Fruit fly (Drosophila melanogaster): ENCODE results near the gene Mst84B.
A peak's percentile ranks its signal among the peaks of the same experiment; 100 is the strongest.

Gene Mst84B

dm6 chr3R:7086377-7087200 is 24.6 kb downstream of the Mst84B start, which contains the start of gene alphaTub84B (continued):
- peak; percentile 31 for TF ChIP-seq CG8944 (GFP tag; optimal IDR thresholded peaks at IDR 0.05)
- no peak for TF ChIP-seq Doc3 (GFP tag; IDR thresholded peaks at IDR 0.05; ENCODE audit: partially characterized antibody)
- no peak for TF ChIP-seq CG3065 (GFP tag; optimal IDR thresholded peaks at IDR 0.05)
- no peak for TF ChIP-seq CG12104 (GFP tag; optimal IDR thresholded peaks at IDR 0.05)
- peak; percentile 35 for TF ChIP-seq CG7271 (tag; optimal IDR thresholded peaks at IDR 0.05)
- peak; percentile 20 to 83 for TF ChIP-seq Hr51 (GFP tag; optimal IDR thresholded peaks at IDR 0.05)
- peak; percentile 24 for TF ChIP-seq Ssrp (tag; optimal IDR thresholded peaks at IDR 0.05)
- TF ChIP-seq psq (GFP tag; optimal IDR thresholded peaks at IDR 0.05), result peak; percentile 30
- peak; percentile 39; the same call in 1 of the 2 replicates for TF ChIP-seq CG6272 (GFP tag; IDR thresholded peaks at IDR 0.05)
- peak; percentile 63 for TF ChIP-seq Atf6 (GFP tag; IDR thresholded peaks at IDR 0.05)
- no peak for TF ChIP-seq Kr (GFP tag; optimal IDR thresholded peaks at IDR 0.05)
- peak; percentile 69 for TF ChIP-seq ERR (GFP tag; optimal IDR thresholded peaks at IDR 0.05)
- TF ChIP-seq CG6765 (GFP tag; optimal IDR thresholded peaks at IDR 0.05), result peak; percentile 74
- no peak for TF ChIP-seq CG11695 (GFP tag; IDR thresholded peaks at IDR 0.05)
- peak; percentile 3 for TF ChIP-seq CG9609 (GFP tag; optimal IDR thresholded peaks at IDR 0.05)
- TF ChIP-seq CG14667 (GFP tag; IDR thresholded peaks at IDR 0.05), result no peak
- TF ChIP-seq luna (GFP tag; optimal IDR thresholded peaks at IDR 0.05), result peak; percentile 58
- peak; percentile 44; the same call in 1 of the 2 replicates for TF ChIP-seq ranshi (GFP tag; IDR thresholded peaks at IDR 0.05)
- TF ChIP-seq wek (GFP tag; optimal IDR thresholded peaks at IDR 0.05), result peak; percentile 70
- no peak for TF ChIP-seq CG8765 (GFP tag; IDR thresholded peaks at IDR 0.05)
- peak; percentile 71 for TF ChIP-seq HmgZ (tag; optimal IDR thresholded peaks at IDR 0.05)
- peak; percentile 63 for TF ChIP-seq fd64A (GFP tag; optimal IDR thresholded peaks at IDR 0.05)
- TF ChIP-seq rib (GFP tag; IDR thresholded peaks at IDR 0.05), result peak; percentile 74
- no peak for TF ChIP-seq Abd-B (GFP tag; optimal IDR thresholded peaks at IDR 0.05)
- peak; percentile 62 for TF ChIP-seq CG17186 (GFP tag; optimal IDR thresholded peaks at IDR 0.05)
- TF ChIP-seq CG9727 (GFP tag; optimal IDR thresholded peaks at IDR 0.05), result peak; percentile 58
- TF ChIP-seq TFAM (GFP tag; optimal IDR thresholded peaks at IDR 0.05), result no peak
- TF ChIP-seq CG4730 (GFP tag; IDR thresholded peaks at IDR 0.05), result no peak
- TF ChIP-seq CG13894 (tag; optimal IDR thresholded peaks at IDR 0.05), result peak; percentile 84
- TF ChIP-seq vvl (GFP tag; IDR thresholded peaks at IDR 0.05), result peak; percentile 88
- no peak for TF ChIP-seq fru (optimal IDR thresholded peaks at IDR 0.05)
- no peak for TF ChIP-seq twi (tag; optimal IDR thresholded peaks at IDR 0.05)
- peak; percentile 61 for TF ChIP-seq CG4328 (GFP tag; optimal IDR thresholded peaks at IDR 0.05)
- TF ChIP-seq mld (GFP tag; IDR thresholded peaks at IDR 0.05; ENCODE audit: partially characterized antibody), result no peak; the same call in 2 of the 3 replicates
- TF ChIP-seq CG18599 (GFP tag; optimal IDR thresholded peaks at IDR 0.05), result peak; percentile 56
- peak; percentile 64 for TF ChIP-seq Dek (tag; optimal IDR thresholded peaks at IDR 0.05)
- TF ChIP-seq Lim3 (GFP tag; IDR thresholded peaks at IDR 0.05), result no peak
- peak; percentile 26 for TF ChIP-seq Nf-YB (GFP tag; optimal IDR thresholded peaks at IDR 0.05)
- TF ChIP-seq CG11247 (GFP tag; IDR thresholded peaks at IDR 0.05), result peak; percentile 65
- TF ChIP-seq ab (GFP tag; optimal IDR thresholded peaks at IDR 0.05), result no peak
- peak; percentile 85 for TF ChIP-seq Antp (GFP tag; optimal IDR thresholded peaks at IDR 0.05)
- TF ChIP-seq tll (GFP tag; optimal IDR thresholded peaks at IDR 0.05), result no peak
- peak; percentile 75 for TF ChIP-seq ftz-f1 (GFP tag; optimal IDR thresholded peaks at IDR 0.05)
- no peak for TF ChIP-seq br (optimal IDR thresholded peaks at IDR 0.05)
- TF ChIP-seq CG11398 (GFP tag; optimal IDR thresholded peaks at IDR 0.05), result peak; percentile 64
- TF ChIP-seq ewg (GFP tag; optimal IDR thresholded peaks at IDR 0.05), result peak; percentile 42
- peak; percentile 10; the same call in 1 of the 2 replicates for TF ChIP-seq lmd (GFP tag; IDR thresholded peaks at IDR 0.05)
- peak; percentile 62 for TF ChIP-seq CG3847 (GFP tag; IDR thresholded peaks at IDR 0.05)
- peak; percentile 82 for TF ChIP-seq sob (GFP tag; IDR thresholded peaks at IDR 0.05)
- no peak for TF ChIP-seq sima (GFP tag; optimal IDR thresholded peaks at IDR 0.05)

Measured in whole organism, embryonic.